Worm (Caenorhabditis elegans) whole organism, late embryonic: ENCODE measurements around the gene F35G2.3.

Source experiments
- C08G9.2 ChIP-seq: sonication (generic microtip); optimal IDR thresholded peaks from 2 replicates; lab custom pipeline; 2016; ENCODE audit warnings: mild to moderate bottlenecking, missing genetic modification characterization, moderate library complexity, missing compliant biosample characterization
- C38D4.7 ChIP-seq: fragments of 200-800 bp; sonication (Bioruptor generic); optimal IDR thresholded peaks from 2 replicates; lab custom pipeline; 2018; ENCODE audit warnings: mild to moderate bottlenecking, missing genetic modification characterization, moderate library complexity, missing compliant biosample characterization
- F13H6.1 ChIP-seq: sonication (generic microtip); optimal IDR thresholded peaks from 2 replicates; lab custom pipeline; 2016; ENCODE audit warnings: missing genetic modification characterization, missing compliant biosample characterization
- T23F11.4 ChIP-seq: fragments of 200-800 bp; sonication (Bioruptor generic); optimal IDR thresholded peaks from 2 replicates; lab custom pipeline; 2018; ENCODE audit warnings: mild to moderate bottlenecking, missing genetic modification characterization, missing compliant biosample characterization
- Y22D7AL.16 ChIP-seq: sonication (generic microtip); optimal IDR thresholded peaks from 2 replicates; lab custom pipeline; 2016; ENCODE audit warnings: missing genetic modification characterization, missing compliant biosample characterization
- ama-1 ChIP-seq: fragments of 150-350 bp; optimal IDR thresholded peaks from 2 replicates; lab custom pipeline; 2014
- ceh-14 ChIP-seq: sonication (generic microtip); optimal IDR thresholded peaks from 2 replicates; lab custom pipeline; 2016; ENCODE audit warnings: missing genotype, missing genetic modification characterization, missing compliant biosample characterization
- ceh-19 ChIP-seq: fragments of 200-800 bp; sonication (Bioruptor generic); optimal IDR thresholded peaks from 2 replicates; lab custom pipeline; 2018; ENCODE audit warnings: mild to moderate bottlenecking, missing genetic modification characterization, missing compliant biosample characterization
- ceh-2 ChIP-seq: sonication (generic microtip); optimal IDR thresholded peaks from 2 replicates; lab custom pipeline; 2016; ENCODE audit warnings: missing genotype, missing genetic modification characterization, missing compliant biosample characterization
- ceh-22 ChIP-seq: sonication (generic microtip); optimal IDR thresholded peaks from 2 replicates; lab custom pipeline; 2017; ENCODE audit warnings: missing biosample characterization, missing genetic modification characterization
- ceh-24 ChIP-seq: sonication (generic microtip); optimal IDR thresholded peaks from 2 replicates; lab custom pipeline; 2016; ENCODE audit warnings: mild to moderate bottlenecking, missing genetic modification characterization, missing compliant biosample characterization
- ceh-30 ChIP-seq: fragments of 150-350 bp; optimal IDR thresholded peaks from 2 replicates; lab custom pipeline; 2014; ENCODE audit warnings: missing biosample characterization, missing genetic modification characterization
- ceh-34 ChIP-seq: sonication (generic microtip); optimal IDR thresholded peaks from 2 replicates; lab custom pipeline; 2016; ENCODE audit warnings: mild to moderate bottlenecking, missing genetic modification characterization, missing compliant biosample characterization
- ceh-48 ChIP-seq: sonication (generic microtip); optimal IDR thresholded peaks from 2 replicates; lab custom pipeline; 2016; ENCODE audit warnings: missing genetic modification characterization, inconsistent platforms, missing compliant biosample characterization
- ceh-9 ChIP-seq: sonication (generic microtip); optimal IDR thresholded peaks from 2 replicates; lab custom pipeline; 2016; ENCODE audit warnings: mild to moderate bottlenecking, missing genetic modification characterization, inconsistent platforms, missing compliant biosample characterization
- che-1 ChIP-seq: sonication (generic microtip); optimal IDR thresholded peaks from 2 replicates; lab custom pipeline; 2016; ENCODE audit warnings: mild to moderate bottlenecking, missing genetic modification characterization, missing compliant biosample characterization
- dmd-4 ChIP-seq: sonication (generic microtip); optimal IDR thresholded peaks from 2 replicates; lab custom pipeline; 2016; ENCODE audit warnings: borderline replicate concordance, missing genetic modification characterization, missing compliant biosample characterization
- dve-1 ChIP-seq: sonication (generic microtip); optimal IDR thresholded peaks from 2 replicates; lab custom pipeline; 2017; ENCODE audit warnings: antibody characterized with exemption, mild to moderate bottlenecking, missing genetic modification characterization, missing compliant biosample characterization
- elt-2 ChIP-seq: sonication (generic microtip); optimal IDR thresholded peaks from 2 replicates; lab custom pipeline; 2016; ENCODE audit warnings: missing genetic modification reagents, missing genetic modification characterization, missing compliant biosample characterization
- elt-4 ChIP-seq: sonication (generic microtip); optimal IDR thresholded peaks from 2 replicates; lab custom pipeline; 2016; ENCODE audit warnings: missing genetic modification characterization, missing compliant biosample characterization
- ets-4 ChIP-seq: sonication (generic microtip); optimal IDR thresholded peaks from 2 replicates; lab custom pipeline; 2016; ENCODE audit warnings: missing genetic modification characterization, missing compliant biosample characterization
- eyg-1 ChIP-seq: sonication (generic microtip); optimal IDR thresholded peaks from 2 replicates; lab custom pipeline; 2016; ENCODE audit warnings: missing genotype, missing genetic modification characterization, missing compliant biosample characterization
- fkh-10 ChIP-seq: fragments of 150-350 bp; optimal IDR thresholded peaks from 2 replicates; lab custom pipeline; 2014; ENCODE audit warnings: missing biosample characterization, missing genetic modification reagents, missing genetic modification characterization
- fkh-6 ChIP-seq: sonication (generic microtip); optimal IDR thresholded peaks from 2 replicates; lab custom pipeline; 2016; ENCODE audit warnings: missing genetic modification characterization, missing compliant biosample characterization
- gmeb-2 ChIP-seq: sonication (generic microtip); optimal IDR thresholded peaks from 2 replicates; lab custom pipeline; 2016; ENCODE audit warnings: missing genetic modification characterization, inconsistent platforms, missing compliant biosample characterization
- hlh-13 ChIP-seq: fragments of 200-800 bp; sonication (Bioruptor generic); optimal IDR thresholded peaks from 2 replicates; lab custom pipeline; 2018; ENCODE audit warnings: mild to moderate bottlenecking, missing genetic modification characterization, missing compliant biosample characterization
- hlh-15 ChIP-seq: sonication (generic microtip); optimal IDR thresholded peaks from 2 replicates; lab custom pipeline; 2016; ENCODE audit warnings: missing genetic modification characterization, missing compliant biosample characterization
- hlh-30 ChIP-seq: sonication (generic microtip); optimal IDR thresholded peaks from 2 replicates; lab custom pipeline; 2017; ENCODE audit warnings: antibody characterized with exemption, missing genetic modification characterization, missing compliant biosample characterization; ENCODE audit not compliant: insufficient read depth
- hlh-6 ChIP-seq: sonication (generic microtip); optimal IDR thresholded peaks from 2 replicates; lab custom pipeline; 2016; ENCODE audit warnings: missing genotype, missing genetic modification characterization, missing compliant biosample characterization
- hlh-8 ChIP-seq: sonication (generic microtip); optimal IDR thresholded peaks from 2 replicates; lab custom pipeline; 2016; ENCODE audit warnings: missing genotype, missing genetic modification characterization, missing compliant biosample characterization
- lim-6 ChIP-seq: sonication (generic microtip); optimal IDR thresholded peaks from 2 replicates; lab custom pipeline; 2016; ENCODE audit warnings: missing genetic modification characterization, missing compliant biosample characterization
- lin-11 ChIP-seq: fragments of 200-800 bp; sonication (Bioruptor generic); optimal IDR thresholded peaks from 2 replicates; lab custom pipeline; 2018; ENCODE audit warnings: mild to moderate bottlenecking, missing genetic modification characterization, missing compliant biosample characterization
- nfya-1 ChIP-seq: sonication (generic microtip); optimal IDR thresholded peaks from 2 replicates; lab custom pipeline; 2017; ENCODE audit warnings: missing genetic modification characterization, mild to moderate bottlenecking, missing compliant biosample characterization, antibody characterized with exemption, moderate library complexity
- nhr-11 ChIP-seq: fragments of 150-350 bp; optimal IDR thresholded peaks from 2 replicates; lab custom pipeline; 2014; ENCODE audit warnings: missing biosample characterization, missing genetic modification characterization
- npax-4 ChIP-seq: sonication (generic microtip); optimal IDR thresholded peaks from 2 replicates; lab custom pipeline; 2016; ENCODE audit warnings: missing genetic modification characterization, missing compliant biosample characterization
- pros-1 ChIP-seq: fragments of 150-350 bp; optimal IDR thresholded peaks from 2 replicates; lab custom pipeline; 2014; ENCODE audit warnings: missing biosample characterization, missing genetic modification reagents, missing genetic modification characterization
- ref-2 ChIP-seq: sonication (generic microtip); optimal IDR thresholded peaks from 2 replicates; lab custom pipeline; 2016; ENCODE audit warnings: missing genetic modification characterization, missing compliant biosample characterization
- sox-2 ChIP-seq: fragments of 200-800 bp; sonication (Bioruptor generic); IDR thresholded peaks from 2 replicates; pipeline ENCODE4 v1.3.6; 2022; ENCODE audit warnings: missing genetic modification reagents, missing genetic modification characterization, missing compliant biosample characterization
- syd-9 ChIP-seq: sonication (generic microtip); optimal IDR thresholded peaks from 2 replicates; lab custom pipeline; 2016; ENCODE audit warnings: mild to moderate bottlenecking, missing genetic modification characterization, moderate library complexity, missing compliant biosample characterization
- tbx-2 ChIP-seq: sonication (generic microtip); optimal IDR thresholded peaks from 2 replicates; lab custom pipeline; 2016; ENCODE audit warnings: missing genetic modification characterization, missing compliant biosample characterization
- tbx-7 ChIP-seq: sonication (generic microtip); optimal IDR thresholded peaks from 2 replicates; lab custom pipeline; 2016; ENCODE audit warnings: missing genotype, missing genetic modification characterization, missing compliant biosample characterization
- unc-3 ChIP-seq, 2 experiments: fragments of 200-800 bp in 1 of 2; sonication (Bioruptor generic) in 1 of 2; sonication (generic microtip) in 1 of 2; conservative IDR thresholded peaks in 1 of 2; optimal IDR thresholded peaks in 1 of 2; 2 replicates each; pipeline versions ENCODE4 v1.3.6 to Lab custom; 2016 to 2022; ENCODE audit warnings: missing compliant biosample characterization in 2 of 2, missing genetic modification characterization in 2 of 2, missing genetic modification reagents in 1 of 2
- unc-42 ChIP-seq: sonication (generic microtip); optimal IDR thresholded peaks from 2 replicates; lab custom pipeline; 2016; ENCODE audit warnings: missing genotype, missing genetic modification characterization, missing compliant biosample characterization
- zip-5 ChIP-seq: sonication (generic microtip); optimal IDR thresholded peaks from 2 replicates; lab custom pipeline; 2016; ENCODE audit warnings: missing genetic modification characterization, missing compliant biosample characterization

Gene F35G2.3

ce11 chrIV:12208984-12209676 lies at the start of gene F35G2.3, which contains the start of gene marb-1:
TSS of gene F35G2.3 (plus strand) at chrIV:12209626.
TSS of gene marb-1 (minus strand) at chrIV:12209010.
- TF ChIP-seq hlh-13 (no peak), ceh-14 (tag; lab: Kevin White, UChicago) (no peak), ets-4 (tag; lab: Kevin White, UChicago) (no peak), sox-2 (GFP tag; lab: Robert Waterston, UW) (no peak), che-1 (tag; lab: Kevin White, UChicago) (no peak), dve-1 (tag; lab: Kevin White, UChicago) (no peak), ref-2 (no peak), fkh-6 (no peak), eyg-1 (no peak), nhr-11 (no peak), elt-4 (tag; lab: Kevin White, UChicago) (no peak), npax-4 (tag; lab: Kevin White, UChicago) (no peak), hlh-30 (tag; lab: Kevin White, UChicago) (no peak), C38D4.7 (GFP tag; lab: Kevin White, UChicago) (no peak), gmeb-2 (no peak), hlh-15 (tag; lab: Kevin White, UChicago) (no peak), ceh-48 (tag; lab: Kevin White, UChicago) (no peak), hlh-6 (no peak), Y22D7AL.16 (no peak), pros-1 (tag; lab: Kevin White, UChicago) (no peak)

- TF ChIP-seq eyg-1: no peak
- no peak for TF ChIP-seq dve-1 (tag; lab: Kevin White, UChicago)
- TF ChIP-seq ceh-34 (tag; lab: Kevin White, UChicago): no peak
- TF ChIP-seq tbx-2 (tag; lab: Kevin White, UChicago): no peak
- no peak for TF ChIP-seq dmd-4
- no peak for TF ChIP-seq ceh-9 (tag; lab: Kevin White, UChicago)
- no peak for TF ChIP-seq lin-11 (tag; lab: Kevin White, UChicago)
- no peak for TF ChIP-seq tbx-7 (tag; lab: Kevin White, UChicago)
- TF ChIP-seq fkh-10 (GFP tag; lab: Kevin White, UChicago): no peak
- no peak for TF ChIP-seq ceh-2 (tag; lab: Kevin White, UChicago)
- TF ChIP-seq F13H6.1 (tag; lab: Kevin White, UChicago): no peak
- TF ChIP-seq ceh-30: no peak
- TF ChIP-seq unc-42 (tag; lab: Kevin White, UChicago): no peak
- no peak for TF ChIP-seq hlh-13
- no peak for TF ChIP-seq C08G9.2 (tag; lab: Kevin White, UChicago)
- no peak for TF ChIP-seq lim-6
- no peak for TF ChIP-seq ceh-24 (tag; lab: Kevin White, UChicago)
- TF ChIP-seq ama-1: no peak
Measured at ce11 chrIV:12160421-12160820, 49.0 kb upstream of the F35G2.3 start.

- TF ChIP-seq nfya-1 (tag; lab: Kevin White, UChicago) (no peak), C38D4.7 (GFP tag; lab: Kevin White, UChicago) (no peak), T23F11.4 (GFP tag; lab: Kevin White, UChicago) (no peak), ceh-22 (tag; lab: Kevin White, UChicago) (no peak), hlh-15 (tag; lab: Kevin White, UChicago) (no peak), elt-2 (tag; lab: Kevin White, UChicago) (no peak), che-1 (tag; lab: Kevin White, UChicago) (no peak), hlh-8 (tag; lab: Kevin White, UChicago) (no peak), syd-9 (no peak), tbx-2 (tag; lab: Kevin White, UChicago) (no peak), nhr-11 (no peak), ceh-19 (GFP tag; lab: Kevin White, UChicago) (no peak), unc-3 (GFP tag; conservative IDR thresholded peaks at IDR 0.05; lab: Robert Waterston, UW) (no peak), unc-3 (tag; optimal IDR thresholded peaks at IDR 0.05; lab: Kevin White, UChicago) (no peak), zip-5 (tag; lab: Kevin White, UChicago) (no peak), sox-2 (GFP tag; lab: Robert Waterston, UW) (no peak), hlh-30 (tag; lab: Kevin White, UChicago) (no peak), npax-4 (tag; lab: Kevin White, UChicago) (no peak), pros-1 (tag; lab: Kevin White, UChicago) (no peak)
Measured at ce11 chrIV:12162732-12163131, 46.7 kb upstream of the F35G2.3 start.
